Worm (Caenorhabditis elegans) whole organism, L4 larva: ENCODE measurements around the gene fbxb-97.

Experiments
- nhr-28 ChIP-seq: fragments of 150-350 bp; optimal IDR thresholded peaks from 2 replicates; lab custom pipeline; 2014; ENCODE audit warnings: missing biosample characterization, missing genetic modification characterization
- snpc-4 ChIP-seq: fragments of 150-350 bp; optimal IDR thresholded peaks from 2 replicates; lab custom pipeline; 2014; ENCODE audit warnings: missing biosample characterization, missing genetic modification characterization

DNA sequence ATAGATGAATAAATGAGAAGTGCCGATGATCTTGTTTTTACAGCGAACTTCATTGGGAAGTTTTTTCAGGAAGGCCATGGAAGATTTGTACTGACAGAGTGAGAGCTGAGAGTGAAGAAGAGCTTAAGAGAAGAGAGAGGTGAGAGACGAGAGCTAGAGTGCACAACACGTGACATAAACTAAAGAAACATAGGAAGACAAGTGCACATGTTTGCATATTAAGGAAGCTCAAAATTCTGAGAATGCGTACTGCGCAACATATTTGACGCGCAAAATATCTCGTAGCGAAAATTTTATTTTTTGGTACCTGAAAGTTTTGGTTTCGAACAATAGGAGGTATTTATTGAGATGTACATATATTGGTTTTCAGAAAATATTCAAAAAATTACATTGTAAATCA lies 39.7 kb downstream of the fbxb-97 start, which contains the start of gene C08F1.8:
- TF ChIP-seq snpc-4 (tag; lab: Kevin White, UChicago) (no peak), nhr-28 (no peak)
